Fruit fly (Drosophila melanogaster): ENCODE measurements around the gene CG7239.

The CG7239 gene

DNA sequence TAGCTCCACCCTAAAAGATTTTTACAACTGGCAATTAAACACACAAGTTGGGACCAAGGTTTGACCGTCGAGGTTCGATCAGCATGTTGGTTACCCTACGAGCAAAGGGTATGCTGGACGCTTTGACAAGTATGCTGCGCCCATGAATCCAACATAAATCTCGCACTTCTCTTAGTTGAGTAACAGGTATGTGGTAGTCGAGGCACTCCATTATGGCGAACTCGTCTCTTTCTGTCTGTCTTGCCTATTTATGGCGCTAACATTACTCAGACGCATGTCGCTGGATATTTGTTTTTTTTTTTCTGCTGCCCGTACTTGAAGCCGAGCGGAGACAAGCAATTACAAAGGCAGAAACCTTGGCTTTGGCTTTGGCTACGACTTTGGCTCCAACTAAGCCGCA is 20.8 kb upstream of the CG7239 start:
- TF ChIP-seq CG15710 (tag; optimal IDR thresholded peaks at IDR 0.05) (peak; percentile 20), CG8301 (tag; optimal IDR thresholded peaks at IDR 0.05) (peak; percentile 11), CG4496 (GFP tag; IDR thresholded peaks at IDR 0.05) (peak; percentile 36; the same call in 2 of the 3 replicates), CG32121 (GFP tag; IDR thresholded peaks at IDR 0.05) (no peak), CG9948 (tag; optimal IDR thresholded peaks at IDR 0.05) (peak; percentile 37), CG17806 (tag; optimal IDR thresholded peaks at IDR 0.05) (peak; percentile 27), CG13204 (GFP tag; optimal IDR thresholded peaks at IDR 0.05) (peak; percentile 15), CG14655 (GFP tag; optimal IDR thresholded peaks at IDR 0.05) (no peak), Pif1B (GFP tag; optimal IDR thresholded peaks at IDR 0.05) (peak; percentile 36), Pif1A (GFP tag; optimal IDR thresholded peaks at IDR 0.05) (peak; percentile 18)

DNA sequence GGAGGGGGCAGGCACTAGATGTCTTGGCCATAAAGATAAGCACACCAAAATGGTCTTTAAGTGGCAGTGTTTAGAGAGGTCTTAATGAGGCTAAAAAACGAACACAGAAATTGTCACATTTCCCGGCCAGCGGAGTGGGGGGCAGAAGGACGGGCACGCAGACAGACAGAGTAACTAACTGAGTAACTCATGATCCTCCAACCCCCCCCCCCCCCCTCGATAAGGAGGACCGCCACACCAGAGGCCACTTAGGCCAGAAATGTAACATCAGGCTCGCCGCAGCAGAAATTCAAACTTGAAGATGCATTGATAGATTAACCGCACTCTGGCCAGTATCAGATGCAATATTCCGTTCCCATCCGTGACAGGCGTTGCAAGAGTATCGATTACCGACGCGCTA is 19.2 kb upstream of the CG7239 start:
- TF ChIP-seq CG8159 (tag; optimal IDR thresholded peaks at IDR 0.05) (no peak), CG10348 (GFP tag; IDR thresholded peaks at IDR 0.05) (no peak)

DNA sequence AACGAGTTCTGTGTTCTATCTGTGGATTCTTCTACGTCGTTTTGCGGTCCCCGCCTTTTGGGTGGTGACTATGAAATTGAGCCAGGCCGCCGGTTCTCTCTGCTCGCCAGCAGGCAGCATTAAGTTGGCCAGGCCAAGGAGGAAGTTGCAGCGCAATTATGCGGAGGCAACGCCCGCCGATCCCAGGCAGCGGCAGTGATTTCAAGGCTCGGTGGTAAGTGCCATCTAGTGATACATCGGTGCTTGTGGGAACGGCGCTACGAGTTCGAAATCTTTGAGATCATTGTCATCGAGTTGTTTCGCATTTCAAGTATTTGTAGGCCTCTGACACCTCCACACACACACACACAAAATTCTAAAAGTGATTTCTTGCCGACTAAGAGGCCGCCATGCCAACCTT is 18.3 kb upstream of the CG7239 start, which contains the start of gene CG31913:
TSS of gene CG31913 (plus strand) at position 301 of the 400 bp plus-strand sequence.
- TF ChIP-seq CG13204 (GFP tag; optimal IDR thresholded peaks at IDR 0.05) (peak; percentile 41), CG9948 (tag; optimal IDR thresholded peaks at IDR 0.05) (no peak), EcR (GFP tag; optimal IDR thresholded peaks at IDR 0.05) (peak; percentile 64)

DNA sequence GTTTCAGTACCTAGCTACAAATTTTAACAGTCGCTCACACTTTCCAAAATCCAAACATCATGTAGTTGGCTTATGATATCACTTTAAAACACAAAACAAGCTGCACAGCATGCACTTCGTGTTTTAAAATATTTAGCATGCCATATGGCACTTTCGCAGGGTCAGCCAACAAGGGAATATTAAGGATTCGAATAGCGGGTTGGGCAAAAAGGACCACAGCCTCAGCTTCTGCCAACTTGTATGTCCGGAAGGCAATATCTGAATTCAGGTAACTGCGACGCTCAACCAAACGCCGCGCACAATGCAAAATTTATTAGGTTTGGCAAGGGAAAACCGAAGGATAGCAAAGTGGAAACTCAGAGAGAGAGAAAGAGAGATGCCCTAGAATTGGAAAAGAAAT is 12.8 kb upstream of the CG7239 start:
- TF ChIP-seq CG9948 (tag; optimal IDR thresholded peaks at IDR 0.05) (no peak), CG10348 (GFP tag; IDR thresholded peaks at IDR 0.05) (no peak), CG14655 (GFP tag; optimal IDR thresholded peaks at IDR 0.05) (no peak), Snoo (tag; optimal IDR thresholded peaks at IDR 0.05) (no peak)

DNA sequence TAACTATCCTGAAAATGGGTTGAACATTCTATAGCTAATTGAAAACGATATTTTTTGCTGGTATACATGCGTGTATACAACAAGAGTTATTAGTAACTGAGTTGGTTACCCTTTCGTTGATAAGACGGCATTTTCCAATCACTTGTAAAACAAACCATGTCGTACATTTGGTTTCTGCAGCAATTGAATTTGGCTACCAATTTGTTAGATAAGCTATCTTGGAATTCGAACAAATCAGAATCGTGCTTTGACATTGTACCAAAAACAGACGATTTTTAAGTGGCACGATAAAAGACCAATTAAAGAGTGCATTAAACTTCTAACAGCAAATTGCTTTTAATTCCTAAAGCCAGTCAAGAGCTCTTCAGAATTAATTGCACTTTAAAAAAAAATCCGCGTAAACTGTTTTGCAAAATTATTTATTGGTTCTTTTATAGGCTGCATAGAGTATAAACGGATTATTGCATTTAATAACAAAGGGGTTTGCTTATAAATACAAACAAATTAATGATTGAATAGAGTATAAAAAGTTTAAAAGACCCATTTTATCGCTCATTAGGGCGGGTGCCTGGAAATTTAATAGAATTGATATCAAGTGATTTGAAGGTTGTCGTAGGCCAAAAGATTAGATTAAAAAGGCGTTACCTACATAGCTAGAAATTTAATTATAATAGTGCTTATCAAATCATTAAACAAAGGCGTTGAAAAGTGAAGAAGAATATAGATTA is 11.1 kb upstream of the CG7239 start:
- TF ChIP-seq fd96Ca (GFP tag; IDR thresholded peaks at IDR 0.05) (no peak), CG8301 (tag; optimal IDR thresholded peaks at IDR 0.05) (no peak), CG9948 (tag; optimal IDR thresholded peaks at IDR 0.05) (no peak), CG8159 (tag; optimal IDR thresholded peaks at IDR 0.05) (no peak), CG4496 (GFP tag; IDR thresholded peaks at IDR 0.05) (no peak), Snoo (tag; optimal IDR thresholded peaks at IDR 0.05) (no peak), rn (GFP tag; IDR thresholded peaks at IDR 0.05) (no peak), Pif1B (GFP tag; optimal IDR thresholded peaks at IDR 0.05) (no peak), CG32121 (GFP tag; IDR thresholded peaks at IDR 0.05) (no peak)

DNA sequence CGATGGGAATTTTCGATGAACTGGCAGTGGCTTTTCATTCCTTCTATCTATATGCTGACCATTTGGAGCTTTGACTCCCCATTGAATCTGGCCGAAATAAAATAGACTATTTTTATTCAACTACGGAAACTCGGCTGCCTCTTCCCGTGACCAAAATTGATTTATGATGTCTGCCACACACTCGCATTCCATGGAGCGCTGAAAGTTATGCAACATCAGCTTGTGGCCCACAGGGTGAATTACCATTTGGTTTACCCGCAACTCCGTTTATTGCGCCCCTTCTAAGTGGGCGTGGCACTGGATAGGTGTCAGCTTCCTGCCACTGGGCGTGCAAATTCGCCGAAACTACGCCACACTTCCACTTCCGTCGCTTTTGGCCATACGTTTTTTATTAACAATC is 8.9 kb upstream of the CG7239 start:
- no peak for TF ChIP-seq gl (tag; optimal IDR thresholded peaks at IDR 0.05)
- TF ChIP-seq CG34367 (tag; optimal IDR thresholded peaks at IDR 0.05) = no peak
- TF ChIP-seq fd96Ca (GFP tag; IDR thresholded peaks at IDR 0.05) = no peak
- TF ChIP-seq CG15710 (tag; optimal IDR thresholded peaks at IDR 0.05) = no peak
- no peak for TF ChIP-seq CG10348 (GFP tag; IDR thresholded peaks at IDR 0.05)
- TF ChIP-seq Snoo (tag; optimal IDR thresholded peaks at IDR 0.05) = no peak
- no peak for TF ChIP-seq rn (GFP tag; IDR thresholded peaks at IDR 0.05)
- no peak for TF ChIP-seq EcR (GFP tag; optimal IDR thresholded peaks at IDR 0.05)
- no peak for TF ChIP-seq CG14655 (GFP tag; optimal IDR thresholded peaks at IDR 0.05)
- TF ChIP-seq CG17806 (tag; optimal IDR thresholded peaks at IDR 0.05) = no peak
- TF ChIP-seq CG8159 (tag; optimal IDR thresholded peaks at IDR 0.05) = no peak
- no peak for TF ChIP-seq CG13204 (GFP tag; optimal IDR thresholded peaks at IDR 0.05)
- TF ChIP-seq CG8301 (tag; optimal IDR thresholded peaks at IDR 0.05) = no peak
- TF ChIP-seq CG12605 (GFP tag; IDR thresholded peaks at IDR 0.05) = no peak
- no peak for TF ChIP-seq CG4496 (GFP tag; IDR thresholded peaks at IDR 0.05)
- TF ChIP-seq D1 (tag; optimal IDR thresholded peaks at IDR 0.05) = no peak
- TF ChIP-seq Ets98B (GFP tag; IDR thresholded peaks at IDR 0.05) = no peak
- TF ChIP-seq Pif1A (GFP tag; optimal IDR thresholded peaks at IDR 0.05) = no peak

DNA sequence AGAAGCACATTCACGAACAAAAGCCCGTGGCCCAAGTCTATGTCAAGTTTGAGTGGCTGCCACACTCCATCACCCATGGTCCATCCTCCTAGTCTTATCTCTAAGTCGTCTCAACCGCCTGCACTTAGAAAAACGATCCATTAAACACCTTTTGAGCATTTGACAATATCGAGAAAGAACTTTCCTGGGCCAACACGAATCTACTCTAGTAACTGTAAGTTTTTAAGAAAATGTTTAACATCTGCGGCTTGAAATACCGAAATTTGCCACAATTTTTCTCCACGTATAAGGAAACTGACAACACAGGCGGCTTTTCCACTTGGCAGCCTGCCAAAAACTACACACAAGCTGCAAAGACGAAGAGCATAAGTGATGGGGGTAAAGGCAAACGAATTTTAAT is 6.8 kb upstream of the CG7239 start:
- TF ChIP-seq Snoo (tag; optimal IDR thresholded peaks at IDR 0.05) (no peak), CG13204 (GFP tag; optimal IDR thresholded peaks at IDR 0.05) (no peak), CG9948 (tag; optimal IDR thresholded peaks at IDR 0.05) (no peak), CG8301 (tag; optimal IDR thresholded peaks at IDR 0.05) (peak; percentile 40), CG14655 (GFP tag; optimal IDR thresholded peaks at IDR 0.05) (peak; percentile 58)

DNA sequence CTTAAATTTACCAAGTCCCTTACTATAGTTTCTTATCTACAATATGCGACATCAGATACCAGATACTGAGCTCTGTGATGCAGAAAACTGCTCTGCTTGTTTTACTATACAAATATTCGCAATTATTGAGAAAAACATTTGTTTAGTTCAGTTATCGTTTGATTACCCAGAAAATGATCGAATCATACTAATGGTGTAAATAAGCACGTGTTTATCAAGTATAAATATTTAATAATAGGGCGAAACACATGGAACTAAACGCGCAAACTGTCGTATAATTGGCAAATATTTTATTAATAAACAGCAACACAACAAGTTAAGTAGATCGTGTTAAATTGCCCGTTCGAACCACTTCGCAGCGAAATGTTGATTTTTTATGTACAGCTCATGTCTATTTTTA is 4.0 kb upstream of the CG7239 start:
- peak; percentile 27 for TF ChIP-seq Pif1A (GFP tag; optimal IDR thresholded peaks at IDR 0.05)
- no peak for TF ChIP-seq CG13204 (GFP tag; optimal IDR thresholded peaks at IDR 0.05)
- TF ChIP-seq CG8159 (tag; optimal IDR thresholded peaks at IDR 0.05) = peak; percentile 15
- 0 out of 2 replicates have a peak, but pooled peaks have one; percentile 11 for TF ChIP-seq CG32121 (GFP tag; IDR thresholded peaks at IDR 0.05)
- TF ChIP-seq CG8301 (tag; optimal IDR thresholded peaks at IDR 0.05) = no peak
- peak; percentile 35 for TF ChIP-seq gl (tag; optimal IDR thresholded peaks at IDR 0.05)
- peak; percentile 22 for TF ChIP-seq CG14655 (GFP tag; optimal IDR thresholded peaks at IDR 0.05)
- peak; percentile 7 for TF ChIP-seq CG9948 (tag; optimal IDR thresholded peaks at IDR 0.05)
- TF ChIP-seq CG17806 (tag; optimal IDR thresholded peaks at IDR 0.05) = peak; percentile 4
- no peak for TF ChIP-seq CG4496 (GFP tag; IDR thresholded peaks at IDR 0.05)
- TF ChIP-seq CG12605 (GFP tag; IDR thresholded peaks at IDR 0.05) = no peak
- peak; percentile 20 for TF ChIP-seq Pif1B (GFP tag; optimal IDR thresholded peaks at IDR 0.05)
